Fruit fly (Drosophila melanogaster): ENCODE data around the gene Msp300.

- peak; percentile 22 for TF ChIP-seq CG15710 (tag; optimal IDR thresholded peaks at IDR 0.05)
- TF ChIP-seq CG4496 (GFP tag; IDR thresholded peaks at IDR 0.05) = no peak
- TF ChIP-seq CG34367 (tag; optimal IDR thresholded peaks at IDR 0.05) = no peak
- TF ChIP-seq CG13204 (GFP tag; optimal IDR thresholded peaks at IDR 0.05) = no peak
- TF ChIP-seq Snoo (tag; optimal IDR thresholded peaks at IDR 0.05) = peak; percentile 36
- TF ChIP-seq CG32121 (GFP tag; IDR thresholded peaks at IDR 0.05) = 0 out of 2 replicates have a peak, but pooled peaks have one; percentile 29
- no peak for TF ChIP-seq EcR (GFP tag; optimal IDR thresholded peaks at IDR 0.05)
These were observed 15.1 kb upstream of the Msp300 start for dm6 chr2L:5085561-5085960.
